Fruit fly (Drosophila melanogaster) whole organism, embryonic: ENCODE results near the gene CG31100.

Experiments
- ATbp ChIP-seq: fragments of 200-800 bp; sonication (Bioruptor generic); optimal IDR thresholded peaks from 2 replicates; lab custom pipeline; 2017; ENCODE audit warnings: missing biosample characterization, mild to moderate bottlenecking, missing genetic modification characterization, missing genetic modification reagents
- Abd-B ChIP-seq: fragments of 200-800 bp; sonication (Bioruptor generic); optimal IDR thresholded peaks from 2 replicates; lab custom pipeline; 2018; ENCODE audit warnings: missing biosample characterization, mild to moderate bottlenecking, missing genetic modification characterization, moderate library complexity
- CG11504 ChIP-seq: fragments of 200-800 bp; sonication (Bioruptor generic); optimal IDR thresholded peaks from 3 replicates; lab custom pipeline; 2019; ENCODE audit warnings: missing biosample characterization, mild to moderate bottlenecking, missing genetic modification characterization, moderate library complexity
- CG11695 ChIP-seq: fragments of 200-800 bp; sonication (Bioruptor generic); IDR thresholded peaks from 3 replicates; pipeline ENCODE4 v1.3.6; 2022; ENCODE audit warnings: missing biosample characterization, missing genetic modification characterization
- CG18262 ChIP-seq: fragments of 200-800 bp; optimal IDR thresholded peaks from 3 replicates; lab custom pipeline; 2019; ENCODE audit warnings: missing biosample characterization, mild to moderate bottlenecking, missing genetic modification characterization, moderate library complexity
- CG2116 ChIP-seq: fragments of 200-800 bp; sonication (Bioruptor generic); optimal IDR thresholded peaks from 3 replicates; lab custom pipeline; 2018; ENCODE audit warnings: missing biosample characterization, mild to moderate bottlenecking, missing genetic modification characterization
- CG3847 ChIP-seq: fragments of 200-800 bp; sonication (Bioruptor generic); IDR thresholded peaks from 2 replicates; pipeline ENCODE4 v1.3.6; 2022; ENCODE audit warnings: missing biosample characterization, missing genetic modification characterization
- CG4820 ChIP-seq: fragments of 200-800 bp; sonication (Bioruptor generic); optimal IDR thresholded peaks from 3 replicates; lab custom pipeline; 2016; ENCODE audit warnings: missing biosample characterization, missing genetic modification characterization
- Dref ChIP-seq: fragments of 200-800 bp; sonication (Bioruptor generic); IDR thresholded peaks from 2 replicates; pipeline ENCODE4 v1.3.6; 2022; ENCODE audit warnings: missing biosample characterization, missing genetic modification characterization
- maf-S ChIP-seq: fragments of 200-800 bp; sonication (Bioruptor generic); optimal IDR thresholded peaks from 2 replicates; lab custom pipeline; 2016; ENCODE audit warnings: missing biosample characterization, missing genetic modification characterization
- pan ChIP-seq, 4 experiments: fragments of >200 bp in 3 of 4; fragments of 200-800 bp in 1 of 4; sonication (Bioruptor generic) in 1 of 4; optimal IDR thresholded peaks in 3 of 4; IDR thresholded peaks in 1 of 4; 2 replicates each; pipeline versions ENCODE4 v1.3.6 to Lab custom; 2017 to 2022; ENCODE audit warnings: missing biosample characterization in 2 of 4, missing genetic modification characterization in 2 of 4, mixed read lengths in 1 of 4
- phol ChIP-seq: fragments of 200-800 bp; sonication (Bioruptor generic); optimal IDR thresholded peaks from 3 replicates; lab custom pipeline; 2018; ENCODE audit warnings: missing biosample characterization, mild to moderate bottlenecking, missing genetic modification characterization, moderate library complexity
- tap ChIP-seq: fragments of 200-800 bp; optimal IDR thresholded peaks from 3 replicates; lab custom pipeline; 2019; ENCODE audit warnings: missing biosample characterization, mild to moderate bottlenecking, missing genetic modification characterization, moderate library complexity

- no peak for TF ChIP-seq tap (tag; lab: Kevin White, UChicago)
- no peak for TF ChIP-seq CG4820 (GFP tag; lab: Kevin White, UChicago)
- no peak for TF ChIP-seq phol (tag; lab: Kevin White, UChicago)
- TF ChIP-seq ATbp (GFP tag; lab: Kevin White, UChicago): no peak
- no peak for TF ChIP-seq Dref (GFP tag; lab: Robert Waterston, UW)
- TF ChIP-seq Abd-B (GFP tag; lab: Kevin White, UChicago): no peak
- TF ChIP-seq CG3847: no peak
- TF ChIP-seq CG11695 (GFP tag; lab: Robert Waterston, UW): no peak
- TF ChIP-seq CG18262 (tag; lab: Kevin White, UChicago): no peak
- no peak for TF ChIP-seq pan (optimal IDR thresholded peaks at IDR 0.05; lab: Kevin White, UChicago)
- TF ChIP-seq pan (GFP tag; optimal IDR thresholded peaks at IDR 0.05 in 1 of 2, IDR thresholded peaks at IDR 0.05 in 1 of 2): no peak
- no peak for TF ChIP-seq CG11504
- TF ChIP-seq CG2116 (GFP tag; lab: Kevin White, UChicago): no peak
- TF ChIP-seq maf-S (GFP tag; lab: Kevin White, UChicago): no peak
Observed at dm6 chr3R:9029411-9029810, 26.0 kb upstream of the CG31100 start.
